Fruit fly (Drosophila melanogaster) whole organism, embryonic: ENCODE results near the gene CG3408.

ENCODE experiments used
- C15 ChIP-seq: fragments of 200-800 bp; sonication (Bioruptor generic); IDR thresholded peaks from 3 replicates; pipeline ENCODE4 v1.3.6; 2022; ENCODE audit warnings: missing biosample characterization, missing genetic modification characterization
- CG12744 ChIP-seq: fragments of 200-800 bp; sonication (Bioruptor generic); optimal IDR thresholded peaks from 2 replicates; lab custom pipeline; 2016; ENCODE audit warnings: missing biosample characterization, missing genetic modification characterization
- CG16779 ChIP-seq: fragments of 200-800 bp; sonication (Bioruptor generic); IDR thresholded peaks from 2 replicates; pipeline ENCODE4 v1.3.6; 2022; ENCODE audit warnings: missing biosample characterization, missing genetic modification characterization
- CG4617 ChIP-seq: fragments of 200-800 bp; sonication (Bioruptor generic); optimal IDR thresholded peaks from 3 replicates; lab custom pipeline; 2016; ENCODE audit warnings: missing biosample characterization, missing genetic modification characterization, borderline replicate concordance
- CTCF ChIP-seq: fragments of 200-800 bp; sonication (Bioruptor generic); optimal IDR thresholded peaks from 2 replicates; lab custom pipeline; 2017; ENCODE audit warnings: missing biosample characterization, mild to moderate bottlenecking, missing genetic modification characterization, moderate library complexity
- E2f2 ChIP-seq: fragments of 200-800 bp; sonication (Bioruptor generic); IDR thresholded peaks from 2 replicates; pipeline ENCODE4 v1.3.6; 2022; ENCODE audit warnings: missing biosample characterization, missing genetic modification characterization
- HLH54F ChIP-seq: fragments of 200-800 bp; sonication (Bioruptor generic); optimal IDR thresholded peaks from 3 replicates; lab custom pipeline; 2016; ENCODE audit warnings: missing biosample characterization, missing genetic modification characterization
- Mes4 ChIP-seq: fragments of 200-800 bp; sonication (Bioruptor generic); optimal IDR thresholded peaks from 2 replicates; lab custom pipeline; 2016; ENCODE audit warnings: missing biosample characterization, missing genetic modification characterization
- Xrp1 ChIP-seq: fragments of 200-800 bp; sonication (Bioruptor generic); IDR thresholded peaks from 2 replicates; pipeline ENCODE4 v1.3.6; 2022; ENCODE audit warnings: missing biosample characterization, missing genetic modification characterization
- cad ChIP-seq: fragments of >200 bp; optimal IDR thresholded peaks from 2 replicates; lab custom pipeline; 2017; ENCODE audit warnings: missing biosample characterization, missing genetic modification characterization
- esg ChIP-seq: fragments of 200-800 bp; sonication (Bioruptor generic); conservative IDR thresholded peaks from 2 replicates; pipeline ENCODE4 v1.3.6; 2022; ENCODE audit warnings: missing biosample characterization, missing genetic modification characterization
- insv ChIP-seq, 2 experiments: fragments of 200-800 bp; sonication (Bioruptor generic); optimal IDR thresholded peaks; 3 replicates each; lab custom pipeline; 2016 to 2018; ENCODE audit warnings: missing biosample characterization in 2 of 2, missing genetic modification characterization in 2 of 2
- org-1 ChIP-seq: fragments of 200-800 bp; sonication (Bioruptor generic); optimal IDR thresholded peaks from 2 replicates; lab custom pipeline; 2017; ENCODE audit warnings: missing biosample characterization, missing genetic modification characterization
- usp ChIP-seq: fragments of >200 bp; optimal IDR thresholded peaks from 2 replicates; lab custom pipeline; 2017; ENCODE audit warnings: missing biosample characterization, missing genetic modification characterization

DNA sequence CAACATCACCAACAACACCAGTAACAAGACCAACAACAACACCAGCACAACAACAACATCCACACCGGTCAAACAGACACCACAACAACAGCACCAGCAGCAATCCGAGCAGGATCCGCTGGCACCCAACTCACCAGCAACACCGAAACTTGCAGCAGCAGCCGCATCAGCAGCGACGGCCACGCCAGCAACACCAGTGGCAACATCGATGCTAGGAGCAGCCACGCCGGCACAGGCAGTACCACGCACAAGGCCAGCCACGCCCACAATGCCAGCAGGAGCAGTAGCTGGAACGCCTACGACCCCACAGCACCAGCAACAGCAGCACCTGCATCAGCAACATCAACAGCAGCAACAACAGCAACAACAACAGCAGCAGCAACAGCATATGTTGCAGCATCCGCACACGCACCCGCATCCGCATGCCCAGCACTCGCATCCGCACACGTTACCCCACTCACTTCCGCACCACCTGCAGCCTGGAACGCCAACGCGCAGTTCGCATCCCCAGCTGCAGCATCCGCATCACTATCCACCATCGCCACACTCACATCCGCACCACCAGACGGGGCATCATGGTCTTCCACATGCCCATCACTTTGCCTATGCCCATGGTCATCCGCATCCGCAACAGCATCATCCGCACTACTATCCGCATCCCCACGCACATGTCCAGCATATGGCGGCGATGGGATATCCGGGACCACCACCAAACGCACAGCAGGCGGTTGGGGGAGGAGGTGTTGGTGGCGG lies 38.1 kb downstream of the CG3408 start:
- TF ChIP-seq insv (GFP tag; optimal IDR thresholded peaks at IDR 0.05; lab: Kevin White, UChicago) (no peak), cad (no peak), CG12744 (no peak), C15 (GFP tag; lab: Robert Waterston, UW) (no peak), esg (no peak), Mes4 (GFP tag; lab: Kevin White, UChicago) (no peak), E2f2 (GFP tag; lab: Robert Waterston, UW) (no peak), CTCF (GFP tag; lab: Kevin White, UChicago) (no peak), CG4617 (GFP tag; lab: Kevin White, UChicago) (no peak), CG16779 (no peak), Xrp1 (GFP tag; lab: Robert Waterston, UW) (no peak), usp (GFP tag; lab: Kevin White, UChicago) (no peak), org-1 (GFP tag; lab: Kevin White, UChicago) (no peak), HLH54F (no peak)
